Worm (Caenorhabditis elegans): ENCODE data around the gene K09F5.6.

DNA sequence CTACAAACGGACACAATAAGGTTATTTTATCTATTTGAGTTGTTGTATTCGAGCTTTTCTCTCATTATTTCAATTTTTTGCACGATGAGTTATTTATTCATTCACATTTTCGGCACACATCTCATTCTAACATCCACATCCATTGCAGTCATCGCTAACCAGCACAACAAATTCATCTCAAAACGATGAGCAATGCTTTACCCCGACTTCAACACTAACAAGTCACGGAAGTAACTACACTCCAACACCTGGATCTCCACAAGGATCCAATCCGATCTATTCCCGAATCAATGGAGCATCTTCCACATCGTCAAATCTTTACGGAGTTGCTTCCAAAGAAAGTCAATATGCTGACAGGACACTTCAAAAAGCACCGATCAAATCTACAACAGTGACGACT, 5.0 kb downstream of the K09F5.6 start:
- TF ChIP-seq flt-1 (GFP tag; IDR thresholded peaks at IDR 0.05) (no peak), ama-1 (optimal IDR thresholded peaks at IDR 0.05) (no peak), pes-1 (GFP tag; IDR thresholded peaks at IDR 0.05) (no peak), tra-4 (tag; optimal IDR thresholded peaks at IDR 0.05) (no peak), ets-7 (tag; optimal IDR thresholded peaks at IDR 0.05) (no peak), F13C5.2 (tag; optimal IDR thresholded peaks at IDR 0.05) (no peak), ceh-13 (GFP tag; optimal IDR thresholded peaks at IDR 0.05) (no peak), aly-1 (tag; optimal IDR thresholded peaks at IDR 0.05) (no peak)
